Fruit fly (Drosophila melanogaster): ENCODE data around the gene Sfxn1-3.

- no peak for TF ChIP-seq CG8478 (optimal IDR thresholded peaks at IDR 0.05)
- TF ChIP-seq CTCF (optimal IDR thresholded peaks at IDR 0.05) = peak; percentile 18 to 34
Measured at dm6 chr3R:4333964-4334363, 44.4 kb upstream of the Sfxn1-3 start, which contains the start of gene CG9776.

Data from S2 (cell line).